Fruit fly (Drosophila melanogaster) ovary, adult (tissue): ENCODE data around the gene CG33223.
A peak's percentile ranks its signal among the peaks of the same experiment; 100 is the strongest.

Experiments
- CG17801 ChIP-seq: fragments of 200-800 bp; optimal IDR thresholded peaks from 2 replicates; lab custom pipeline; 2019; ENCODE audit warnings: missing biosample characterization, mild to moderate bottlenecking, missing genetic modification characterization, moderate library complexity; ENCODE audit not compliant: partially characterized antibody

Gene CG33223

DNA sequence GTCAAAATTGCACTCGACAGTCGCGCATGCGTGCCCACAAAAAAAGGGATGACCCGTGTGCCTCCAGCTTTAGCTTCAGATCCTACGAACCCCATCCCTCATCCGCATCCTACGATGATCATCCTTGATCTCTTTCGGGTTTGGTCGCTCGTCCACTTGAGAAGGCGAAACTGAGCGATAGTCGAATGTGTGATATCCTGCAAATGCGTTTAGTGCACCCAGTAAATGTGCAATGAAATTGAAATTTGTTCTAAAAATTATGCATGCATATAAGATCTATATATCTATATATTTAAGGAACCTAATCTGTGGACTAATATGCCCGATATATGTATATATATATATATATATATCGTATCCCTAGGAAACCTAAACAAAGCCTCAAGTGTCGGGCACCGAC lies 39.4 kb downstream of the CG33223 start:
- TF ChIP-seq CG17801 = no peak

DNA sequence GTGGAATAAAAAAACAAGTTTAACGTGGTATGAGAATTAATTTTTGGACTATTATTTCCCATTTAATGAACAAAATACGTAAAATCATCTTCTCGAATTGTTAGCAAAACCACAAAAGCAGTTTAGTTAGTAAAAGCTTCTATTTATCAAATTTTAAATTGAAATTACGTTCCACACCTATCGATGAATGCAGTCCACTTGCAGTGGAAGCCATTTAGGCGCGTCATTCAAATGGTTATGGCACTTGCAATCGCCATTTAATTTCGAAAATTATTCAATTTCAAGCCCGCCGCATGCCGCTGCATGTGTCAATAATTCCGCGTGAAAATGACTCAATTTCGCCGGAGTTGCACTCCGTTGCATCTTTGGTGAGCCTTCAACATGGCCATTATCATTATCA lies 40.8 kb downstream of the CG33223 start:
- TF ChIP-seq CG17801 = no peak

DNA sequence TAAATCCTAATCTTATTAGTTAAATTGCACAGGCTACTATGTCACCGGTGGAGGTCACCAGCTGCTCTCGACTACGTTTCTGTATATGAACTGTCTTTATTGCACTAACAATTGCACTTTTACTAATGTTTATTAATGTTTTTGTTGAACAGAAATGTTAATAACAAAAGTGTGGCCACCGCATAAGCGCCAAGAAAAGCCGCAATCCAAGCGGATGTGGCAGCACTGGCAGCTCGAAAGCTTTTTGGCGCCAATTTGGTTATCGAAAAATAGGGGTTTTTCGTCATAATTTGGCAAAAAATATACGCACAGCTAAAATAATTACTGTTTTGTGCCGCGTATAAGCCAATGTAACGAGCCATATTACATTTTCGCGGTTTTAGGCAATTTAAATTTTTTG lies 41.5 kb downstream of the CG33223 start, which contains the start of gene CG12123:
CG12123 (minus strand) TSS at position 188 of the 400 bp plus-strand sequence.
- TF ChIP-seq CG17801 = no peak

DNA sequence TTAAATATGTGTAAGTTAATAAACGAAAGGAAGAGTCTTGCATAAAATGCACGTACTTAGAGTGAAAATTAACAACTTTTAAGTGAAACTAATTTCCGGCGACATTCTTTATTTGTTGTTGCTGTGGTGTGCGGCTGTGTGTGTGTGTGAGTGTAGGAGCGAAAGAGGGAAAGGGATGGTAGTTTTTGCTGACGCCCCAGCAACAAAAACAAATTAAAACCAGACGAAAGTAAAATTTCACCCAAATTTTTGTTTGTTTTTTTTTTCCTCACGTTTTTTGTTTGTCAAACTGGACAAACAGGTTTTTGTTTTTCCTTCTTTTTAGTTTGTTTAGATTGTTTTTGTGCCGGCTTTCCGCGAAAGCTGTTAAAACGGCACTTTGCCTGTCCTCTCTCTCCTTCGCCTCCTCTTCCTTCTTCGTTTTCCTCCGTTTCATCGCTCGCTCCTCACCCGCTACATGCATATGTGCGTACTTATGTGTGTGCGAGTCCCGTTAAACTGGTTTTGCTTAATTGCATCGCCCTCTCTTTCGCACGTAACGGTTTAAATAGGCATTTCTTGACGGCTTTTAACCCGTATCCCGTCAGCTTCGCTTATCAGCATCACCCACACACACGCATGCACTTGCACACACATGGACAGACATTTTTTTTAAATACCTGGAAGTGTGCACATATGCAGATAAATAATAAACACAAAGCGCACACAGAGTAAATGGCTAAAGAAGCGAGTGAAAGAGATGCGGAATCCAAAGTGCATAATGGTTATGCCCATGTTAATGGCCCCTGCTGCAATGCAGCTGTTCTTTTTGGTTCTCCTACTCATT lies 46.2 kb downstream of the CG33223 start, which contains the start of gene Miga:
Miga (minus strand) TSS at position 536 of the 826 bp plus-strand sequence.
- TF ChIP-seq CG17801 = peak; percentile 50

DNA sequence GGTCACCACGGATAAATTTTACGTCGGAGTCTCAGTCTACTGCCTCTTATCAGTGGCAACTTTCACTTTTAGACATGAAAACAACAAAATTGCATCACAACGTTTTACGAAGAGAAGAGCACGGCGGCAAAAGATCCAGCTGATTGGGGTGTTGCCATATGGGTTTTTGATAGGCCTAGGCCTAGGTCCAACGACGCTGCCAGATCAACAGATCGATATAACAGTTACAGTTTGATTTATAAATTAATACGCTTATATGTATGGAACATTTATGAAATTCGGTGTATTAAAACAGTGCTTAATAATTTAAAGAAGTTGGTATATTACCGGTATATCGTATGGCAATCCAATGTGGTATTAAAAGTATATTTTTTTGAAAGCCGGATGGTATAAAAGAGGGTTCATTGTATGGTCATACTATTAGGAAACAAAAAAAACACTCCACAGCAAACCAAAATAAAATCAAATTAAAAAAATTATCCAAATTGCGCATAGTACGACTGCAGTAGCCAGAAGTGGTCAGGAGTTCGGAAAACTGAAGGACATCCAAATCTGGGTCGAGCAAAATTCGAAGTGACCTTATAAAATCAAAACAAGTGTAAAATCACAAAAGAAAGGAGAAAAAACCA lies 46.9 kb downstream of the CG33223 start, which contains the start of gene CG1440:
CG1440 (plus strand) TSS at position 402 of the 629 bp plus-strand sequence.
- peak; percentile 89 for TF ChIP-seq CG17801

DNA sequence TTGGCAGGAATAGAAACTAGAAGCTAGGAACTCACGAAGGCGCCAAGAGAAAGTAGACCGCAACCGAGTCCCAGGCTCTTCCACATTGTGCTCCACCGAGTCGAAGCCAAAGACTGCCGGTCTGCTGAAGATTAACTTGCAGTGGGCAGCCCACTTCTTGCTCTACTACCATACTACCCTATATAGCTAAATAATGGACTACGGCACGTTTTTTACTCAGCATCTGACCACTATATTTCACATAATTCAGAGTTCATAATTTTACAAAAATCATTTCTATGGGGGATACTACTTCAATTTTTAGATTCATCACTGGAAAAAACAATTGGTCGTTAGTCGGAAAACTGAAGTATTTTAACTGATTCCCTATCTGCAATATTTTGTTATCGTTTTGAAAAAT lies 50.0 kb downstream of the CG33223 start, which contains the start of gene CG32712:
CG32712 (minus strand) TSS at position 101 of the 400 bp plus-strand sequence.
- TF ChIP-seq CG17801 = no peak

DNA sequence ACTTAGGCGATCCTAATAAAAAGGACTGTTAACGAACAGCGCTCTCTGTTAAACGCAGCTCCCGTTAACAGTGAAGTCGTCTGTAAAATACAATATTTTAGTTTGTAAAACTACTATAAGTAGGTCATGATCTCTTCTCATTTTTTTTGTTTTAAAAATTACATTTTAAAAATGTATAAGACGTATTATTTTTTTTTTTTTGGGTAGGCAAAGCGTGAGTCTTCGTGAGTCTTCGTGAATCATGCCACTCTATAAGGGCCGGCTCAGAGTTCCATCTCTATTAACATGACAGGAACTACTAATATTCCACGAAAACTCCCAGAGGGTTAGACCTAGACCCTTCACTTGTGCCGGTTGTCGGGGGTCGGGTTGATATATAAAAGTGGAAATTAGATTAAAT lies 61.0 kb downstream of the CG33223 start:
- no peak for TF ChIP-seq CG17801

DNA sequence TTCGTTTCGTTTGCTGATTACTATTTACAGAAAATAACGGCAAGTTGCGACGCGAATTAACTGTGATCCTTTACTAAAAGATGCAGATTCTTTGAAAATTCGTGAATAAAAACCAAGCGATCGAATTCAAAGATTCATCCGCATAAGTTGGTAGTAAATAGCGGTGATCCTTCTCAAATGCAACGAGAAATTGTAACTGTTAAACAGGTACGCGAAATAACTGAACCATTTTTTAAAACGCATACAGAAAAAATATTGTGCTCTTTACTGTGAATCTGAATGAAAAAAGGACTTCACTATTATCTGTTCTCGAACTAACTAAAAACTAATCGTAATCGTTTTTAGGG lies 62.3 kb downstream of the CG33223 start:
- no peak for TF ChIP-seq CG17801

DNA sequence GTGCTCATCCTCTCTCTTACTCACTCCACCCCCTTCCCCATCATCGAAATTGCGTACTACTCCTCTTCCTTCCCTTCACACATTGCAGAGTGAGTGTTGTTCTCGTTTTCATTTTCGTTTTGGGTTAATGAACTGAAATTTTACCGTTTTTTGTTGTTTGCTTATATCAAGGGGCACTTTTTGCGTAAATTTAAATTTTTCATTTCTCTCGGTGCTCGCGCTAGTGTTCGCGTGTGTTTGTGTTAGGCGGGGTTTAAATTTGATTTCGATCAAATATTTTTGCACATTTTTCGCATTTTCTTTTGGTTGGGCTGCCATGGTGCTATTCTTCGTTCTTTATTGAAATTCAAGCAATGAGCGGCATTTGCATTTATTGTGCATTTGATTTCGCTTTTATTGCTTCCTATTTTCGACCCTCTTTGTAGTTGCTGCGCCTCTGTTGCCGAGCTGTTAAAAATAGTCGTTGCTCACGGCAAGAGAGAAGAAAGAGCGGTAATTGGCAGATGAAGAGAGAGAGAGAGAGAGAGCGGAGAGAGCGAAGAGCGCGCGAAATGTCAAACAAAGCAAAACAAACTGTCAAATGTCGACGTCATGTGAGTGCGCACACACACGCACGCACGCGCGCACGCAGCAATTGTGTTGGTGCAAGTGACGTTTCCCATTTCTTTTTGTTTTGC lies 62.8 kb downstream of the CG33223 start:
- peak; percentile 96 for TF ChIP-seq CG17801

DNA sequence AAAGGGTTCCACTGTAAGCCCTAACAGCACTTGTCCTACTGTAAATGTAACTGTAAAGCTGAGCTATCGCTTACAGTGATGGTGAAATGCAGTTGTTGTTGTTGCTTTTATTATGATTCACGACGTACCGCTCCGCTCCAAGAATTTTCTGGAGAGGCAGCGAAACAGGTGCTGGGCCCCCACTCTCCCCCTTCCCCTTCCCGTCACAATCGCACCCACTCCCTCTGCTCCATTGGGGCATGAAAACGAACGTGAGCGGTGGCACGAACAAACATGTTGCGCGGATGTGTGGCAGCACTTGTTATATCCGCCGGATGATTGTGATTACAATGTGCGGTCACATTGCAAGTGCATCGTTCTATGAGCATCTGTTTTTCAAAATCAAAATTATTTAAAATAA lies 64.2 kb downstream of the CG33223 start:
- no peak for TF ChIP-seq CG17801

DNA sequence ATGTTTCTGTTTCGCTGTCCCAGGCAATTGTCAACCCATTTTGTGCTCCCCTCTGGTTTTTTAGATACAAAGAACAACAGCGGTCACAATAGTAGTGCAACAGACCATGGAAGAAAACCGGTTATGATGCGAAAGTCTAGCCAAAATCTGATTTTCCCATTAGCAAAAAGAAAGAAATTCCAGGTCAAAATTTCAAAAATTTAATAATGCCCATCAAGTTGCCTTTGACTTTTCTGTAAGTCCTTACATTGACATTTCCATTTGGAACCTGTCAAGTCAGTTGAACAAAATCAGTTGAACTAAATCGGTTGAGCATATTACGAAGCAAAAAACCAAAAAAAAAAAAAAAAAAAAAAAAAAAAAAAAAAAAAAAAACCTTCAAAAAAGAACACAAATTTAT lies 66.7 kb downstream of the CG33223 start:
- TF ChIP-seq CG17801 = no peak

DNA sequence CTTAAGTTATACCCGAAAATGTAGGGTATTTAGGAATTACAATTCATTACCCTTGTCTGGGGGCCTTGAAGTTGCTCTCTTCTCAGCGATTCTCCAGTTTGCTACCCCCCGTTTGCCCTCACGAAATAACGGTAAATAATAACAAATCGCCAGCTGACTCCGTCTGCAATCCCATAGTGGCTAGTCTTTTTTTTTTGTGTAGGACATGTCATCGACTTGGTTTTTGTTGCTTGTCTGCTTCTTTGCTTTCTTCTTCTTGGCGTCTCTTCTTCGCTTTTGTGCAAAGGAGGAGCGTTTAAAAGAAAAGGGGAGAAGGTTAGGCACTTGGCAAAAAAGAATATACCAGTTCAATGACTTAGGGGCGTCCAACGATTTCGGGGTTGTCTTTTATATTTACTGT lies 67.5 kb downstream of the CG33223 start:
- no peak for TF ChIP-seq CG17801
